Fruit fly (Drosophila melanogaster): ENCODE data around the gene Sodh1.

The Sodh1 gene

dm6 chr3R:7075712-7076183, 23.6 kb downstream of the Sodh1 start:
- peak; percentile 88 for TF ChIP-seq woc (GFP tag; optimal IDR thresholded peaks at IDR 0.05)
- peak; percentile 96 for TF ChIP-seq Hnf4 (GFP tag; optimal IDR thresholded peaks at IDR 0.05)
- TF ChIP-seq h (GFP tag; optimal IDR thresholded peaks at IDR 0.05) = peak; percentile 98
- TF ChIP-seq dsf (GFP tag; optimal IDR thresholded peaks at IDR 0.05; ENCODE audit: borderline replicate concordance) = peak; percentile 75
- no peak for TF ChIP-seq Hr78 (GFP tag; optimal IDR thresholded peaks at IDR 0.05)
- no peak for TF ChIP-seq usp (GFP tag; optimal IDR thresholded peaks at IDR 0.05)
- TF ChIP-seq jim (GFP tag; optimal IDR thresholded peaks at IDR 0.05) = peak; percentile 19
- TF ChIP-seq Dfd (GFP tag; optimal IDR thresholded peaks at IDR 0.05) = no peak
- TF ChIP-seq fru (GFP tag; optimal IDR thresholded peaks at IDR 0.05) = peak; percentile 97
- peak; percentile 94 for TF ChIP-seq HLH106 (tag; optimal IDR thresholded peaks at IDR 0.05)
- TF ChIP-seq ey (GFP tag; optimal IDR thresholded peaks at IDR 0.05) = peak; percentile 97
- peak; percentile 86 to 97 for TF ChIP-seq foxo (GFP tag; optimal IDR thresholded peaks at IDR 0.05)
- TF ChIP-seq pan (optimal IDR thresholded peaks at IDR 0.05) = no peak
- TF ChIP-seq dmrt93B (GFP tag; optimal IDR thresholded peaks at IDR 0.05) = peak; percentile 86
- peak; percentile 83 for TF ChIP-seq sage (GFP tag; optimal IDR thresholded peaks at IDR 0.05)
- peak; percentile 78 for TF ChIP-seq Mio (GFP tag; optimal IDR thresholded peaks at IDR 0.05)
- no peak for TF ChIP-seq Dif (GFP tag; optimal IDR thresholded peaks at IDR 0.05; ENCODE audit: partially characterized antibody)
- TF ChIP-seq Rel (GFP tag; optimal IDR thresholded peaks at IDR 0.05) = peak; percentile 68
- TF ChIP-seq Rel (tag; optimal IDR thresholded peaks at IDR 0.05) = peak; percentile 84
- peak; percentile 97 for TF ChIP-seq rgr (GFP tag; optimal IDR thresholded peaks at IDR 0.05)
- TF ChIP-seq CG32264 (GFP tag; optimal IDR thresholded peaks at IDR 0.05) = peak; percentile 89
- peak; percentile 97 for TF ChIP-seq br (GFP tag; optimal IDR thresholded peaks at IDR 0.05)
- no peak for TF ChIP-seq CrebA (GFP tag; optimal IDR thresholded peaks at IDR 0.05; ENCODE audit: borderline replicate concordance)
- TF ChIP-seq lola (GFP tag; optimal IDR thresholded peaks at IDR 0.05) = no peak
- no peak for TF ChIP-seq dl (GFP tag; optimal IDR thresholded peaks at IDR 0.05; ENCODE audit: insufficient read depth in 1 of 2, partially characterized antibody in 2 of 2)
- peak; percentile 57 for TF ChIP-seq Hr83 (GFP tag; optimal IDR thresholded peaks at IDR 0.05; ENCODE audit: poor library complexity, severe bottlenecking)
- TF ChIP-seq sv (GFP tag; optimal IDR thresholded peaks at IDR 0.05) = peak; percentile 90
- peak; percentile 93 for TF ChIP-seq psq (GFP tag; optimal IDR thresholded peaks at IDR 0.05)
- no peak for TF ChIP-seq Vsx2 (GFP tag; optimal IDR thresholded peaks at IDR 0.05; ENCODE audit: partially characterized antibody)
- TF ChIP-seq Sp1 (GFP tag; optimal IDR thresholded peaks at IDR 0.05) = peak; percentile 94
- TF ChIP-seq N (GFP tag; optimal IDR thresholded peaks at IDR 0.05) = no peak
- TF ChIP-seq CG9705 (GFP tag; optimal IDR thresholded peaks at IDR 0.05) = peak; percentile 83
- no peak for TF ChIP-seq tai (GFP tag; optimal IDR thresholded peaks at IDR 0.05)
- TF ChIP-seq OdsH (GFP tag; optimal IDR thresholded peaks at IDR 0.05) = peak; percentile 96
- peak; percentile 91 for TF ChIP-seq Jra (GFP tag; optimal IDR thresholded peaks at IDR 0.05)
- TF ChIP-seq brk (GFP tag; optimal IDR thresholded peaks at IDR 0.05) = peak; percentile 91

- TF ChIP-seq Myc (optimal IDR thresholded peaks at IDR 0.05) = no peak
- TF ChIP-seq Dif (GFP tag; optimal IDR thresholded peaks at IDR 0.05; ENCODE audit: partially characterized antibody) = no peak
- TF ChIP-seq Rel (GFP tag; optimal IDR thresholded peaks at IDR 0.05) = no peak
- no peak for TF ChIP-seq Rel (tag; optimal IDR thresholded peaks at IDR 0.05)
- TF ChIP-seq psq (GFP tag; optimal IDR thresholded peaks at IDR 0.05) = no peak
- TF ChIP-seq Hr78 (GFP tag; optimal IDR thresholded peaks at IDR 0.05) = no peak
- TF ChIP-seq sv (GFP tag; optimal IDR thresholded peaks at IDR 0.05) = no peak
- TF ChIP-seq pan (optimal IDR thresholded peaks at IDR 0.05) = no peak
- peak; percentile 46 for TF ChIP-seq br (GFP tag; optimal IDR thresholded peaks at IDR 0.05)
- no peak for TF ChIP-seq Dfd (GFP tag; optimal IDR thresholded peaks at IDR 0.05)
- no peak for TF ChIP-seq foxo (GFP tag; optimal IDR thresholded peaks at IDR 0.05)
- TF ChIP-seq dmrt93B (GFP tag; optimal IDR thresholded peaks at IDR 0.05) = no peak
- no peak for TF ChIP-seq jim (GFP tag; optimal IDR thresholded peaks at IDR 0.05)
- TF ChIP-seq CG32264 (GFP tag; optimal IDR thresholded peaks at IDR 0.05) = no peak
- TF ChIP-seq fru (GFP tag; optimal IDR thresholded peaks at IDR 0.05) = no peak
- peak; percentile 15 for TF ChIP-seq sage (GFP tag; optimal IDR thresholded peaks at IDR 0.05)
- no peak for TF ChIP-seq woc (GFP tag; optimal IDR thresholded peaks at IDR 0.05)
- no peak for TF ChIP-seq Hr83 (GFP tag; optimal IDR thresholded peaks at IDR 0.05; ENCODE audit: poor library complexity, severe bottlenecking)
- TF ChIP-seq CrebA (GFP tag; optimal IDR thresholded peaks at IDR 0.05; ENCODE audit: borderline replicate concordance) = no peak
These were observed 24.3 kb downstream of the Sodh1 start for dm6 chr3R:7076293-7076981.
